Worm (Caenorhabditis elegans) whole organism, L1 larva: ENCODE measurements around the gene C54G7.1.

Experiments
- C16A3.4 ChIP-seq: fragments of 150-350 bp; optimal IDR thresholded peaks from 2 replicates; lab custom pipeline; 2014; ENCODE audit warnings: missing biosample characterization, missing genetic modification characterization
- C34B4.2 ChIP-seq: sonication (generic microtip); optimal IDR thresholded peaks from 2 replicates; lab custom pipeline; 2017; ENCODE audit warnings: mild to moderate bottlenecking, missing genetic modification characterization, missing compliant biosample characterization
- Y116A8C.19 ChIP-seq: sonication (generic microtip); optimal IDR thresholded peaks from 2 replicates; lab custom pipeline; 2016; ENCODE audit warnings: missing compliant biosample characterization, missing genetic modification characterization, borderline replicate concordance
- aha-1 ChIP-seq: fragments of 150-350 bp; optimal IDR thresholded peaks from 2 replicates; lab custom pipeline; 2014; ENCODE audit warnings: missing biosample characterization, missing genetic modification characterization
- alr-1 ChIP-seq: fragments of 200-800 bp; sonication (Bioruptor generic); optimal IDR thresholded peaks from 2 replicates; lab custom pipeline; 2018; ENCODE audit warnings: borderline replicate concordance, mild to moderate bottlenecking, missing genetic modification characterization, missing compliant biosample characterization
- aly-2 ChIP-seq: fragments of 150-350 bp; optimal IDR thresholded peaks from 2 replicates; lab custom pipeline; 2014; ENCODE audit warnings: missing biosample characterization, missing genetic modification characterization
- ceh-82 ChIP-seq, 3 experiments: fragments of 150-350 bp in 1 of 3; sonication (generic microtip) in 2 of 3; optimal IDR thresholded peaks; 2 replicates each; lab custom pipeline; 2014 to 2017; ENCODE audit warnings: missing biosample characterization in 3 of 3, missing genetic modification characterization in 3 of 3
- ceh-88 ChIP-seq: fragments of 200-800 bp; sonication (Bioruptor generic); IDR thresholded peaks from 2 replicates; pipeline ENCODE4 v1.3.6; 2022; ENCODE audit warnings: missing genetic modification characterization, missing compliant biosample characterization
- ces-1 ChIP-seq: fragments of 150-350 bp; optimal IDR thresholded peaks from 2 replicates; lab custom pipeline; 2014; ENCODE audit warnings: missing biosample characterization, missing genetic modification reagents, missing genetic modification characterization
- dsc-1 ChIP-seq: sonication (generic microtip); optimal IDR thresholded peaks from 2 replicates; lab custom pipeline; 2016; ENCODE audit warnings: mild to moderate bottlenecking, missing genetic modification characterization, missing compliant biosample characterization
- efl-1 ChIP-seq, 4 experiments: fragments of 150-350 bp; optimal IDR thresholded peaks in 3 of 4; peaks in 1 of 4; 1 replicate in 1 of 4; 2 replicates in 3 of 4; lab custom pipeline; 2014; ENCODE audit warnings: missing biosample characterization in 2 of 4, missing genetic modification characterization in 2 of 4, missing genetic modification reagents in 2 of 4
- efl-3 ChIP-seq: fragments of 200-800 bp; sonication (Bioruptor generic); optimal IDR thresholded peaks from 2 replicates; lab custom pipeline; 2018; ENCODE audit warnings: mild to moderate bottlenecking, missing genetic modification characterization, missing compliant biosample characterization
- egl-13 ChIP-seq: sonication (generic microtip); optimal IDR thresholded peaks from 2 replicates; lab custom pipeline; 2016; ENCODE audit warnings: missing genotype, missing genetic modification reagents, missing genetic modification characterization, missing compliant biosample characterization
- fkh-10 ChIP-seq: sonication (generic microtip); optimal IDR thresholded peaks from 2 replicates; lab custom pipeline; 2017; ENCODE audit warnings: missing biosample characterization, missing genetic modification reagents, missing genetic modification characterization
- fkh-4 ChIP-seq: sonication (generic microtip); optimal IDR thresholded peaks from 2 replicates; lab custom pipeline; 2016; ENCODE audit warnings: missing compliant biosample characterization, missing genetic modification characterization, borderline replicate concordance
- fkh-8 ChIP-seq: sonication (generic microtip); optimal IDR thresholded peaks from 2 replicates; lab custom pipeline; 2016; ENCODE audit warnings: mild to moderate bottlenecking, missing genetic modification characterization, missing compliant biosample characterization
- fos-1 ChIP-seq: fragments of 150-350 bp; optimal IDR thresholded peaks from 2 replicates; lab custom pipeline; 2014; ENCODE audit warnings: missing biosample characterization, missing genetic modification characterization
- grh-1 ChIP-seq: fragments of 200-800 bp; sonication (Bioruptor generic); IDR thresholded peaks from 2 replicates; pipeline ENCODE4 v1.3.6; 2022; ENCODE audit warnings: missing genetic modification reagents, missing genetic modification characterization, missing compliant biosample characterization
- hlh-4 ChIP-seq: sonication (generic microtip); optimal IDR thresholded peaks from 2 replicates; lab custom pipeline; 2016; ENCODE audit warnings: mild to moderate bottlenecking, missing genetic modification characterization, missing compliant biosample characterization
- hpl-2 ChIP-seq: fragments of 150-350 bp; optimal IDR thresholded peaks from 2 replicates; lab custom pipeline; 2014; ENCODE audit warnings: missing biosample characterization, missing genetic modification reagents, missing genetic modification characterization
- irx-1 ChIP-seq: sonication (generic microtip); optimal IDR thresholded peaks from 2 replicates; lab custom pipeline; 2016; ENCODE audit warnings: missing genetic modification characterization, missing compliant biosample characterization
- jun-1 ChIP-seq: fragments of 150-350 bp; optimal IDR thresholded peaks from 2 replicates; lab custom pipeline; 2014; ENCODE audit warnings: missing biosample characterization, missing genetic modification reagents, missing genetic modification characterization
- lin-14 ChIP-seq: fragments of 200-800 bp; sonication (Bioruptor generic); optimal IDR thresholded peaks from 2 replicates; lab custom pipeline; 2018; ENCODE audit warnings: mild to moderate bottlenecking, missing genetic modification characterization, moderate library complexity, missing compliant biosample characterization
- lin-35 ChIP-seq, 2 experiments: fragments of 150-350 bp; optimal IDR thresholded peaks; 2 replicates each; lab custom pipeline; 2014; ENCODE audit warnings: missing biosample characterization in 2 of 2, missing genetic modification characterization in 2 of 2, missing genetic modification reagents in 2 of 2
- lsy-2 ChIP-seq, 2 experiments: fragments of 150-350 bp; optimal IDR thresholded peaks; 2 replicates each; lab custom pipeline; 2014; ENCODE audit warnings: missing biosample characterization in 2 of 2, missing genetic modification characterization in 2 of 2
- mef-2 ChIP-seq: fragments of 150-350 bp; optimal IDR thresholded peaks from 2 replicates; lab custom pipeline; 2014; ENCODE audit warnings: missing biosample characterization, missing genetic modification characterization
- nhr-12 ChIP-seq: sonication (generic microtip); optimal IDR thresholded peaks from 2 replicates; lab custom pipeline; 2017; ENCODE audit warnings: missing biosample characterization, missing genetic modification characterization
- nhr-20 ChIP-seq: sonication (generic microtip); optimal IDR thresholded peaks from 2 replicates; lab custom pipeline; 2016; ENCODE audit warnings: mild to moderate bottlenecking, missing genetic modification characterization, missing compliant biosample characterization
- nhr-237 ChIP-seq: fragments of 150-350 bp; optimal IDR thresholded peaks from 2 replicates; lab custom pipeline; 2014; ENCODE audit warnings: missing biosample characterization, missing genetic modification characterization
- nhr-76 ChIP-seq: sonication (generic microtip); optimal IDR thresholded peaks from 2 replicates; lab custom pipeline; 2017; ENCODE audit warnings: missing biosample characterization, missing genetic modification characterization
- nhr-77 ChIP-seq: fragments of 150-350 bp; optimal IDR thresholded peaks from 2 replicates; lab custom pipeline; 2014; ENCODE audit warnings: missing biosample characterization, missing genetic modification characterization
- nhr-84 ChIP-seq: sonication (generic microtip); optimal IDR thresholded peaks from 2 replicates; lab custom pipeline; 2017; ENCODE audit warnings: missing biosample characterization, missing genetic modification characterization
- nhr-90 ChIP-seq: sonication (generic microtip); optimal IDR thresholded peaks from 2 replicates; lab custom pipeline; 2016; ENCODE audit warnings: mild to moderate bottlenecking, missing genetic modification characterization, missing compliant biosample characterization; ENCODE audit not compliant: poor library complexity
- rnt-1 ChIP-seq: sonication (generic microtip); optimal IDR thresholded peaks from 2 replicates; lab custom pipeline; 2016; ENCODE audit warnings: mild to moderate bottlenecking, missing genetic modification characterization, moderate library complexity, missing compliant biosample characterization
- skn-1 ChIP-seq: fragments of 150-350 bp; optimal IDR thresholded peaks from 2 replicates; lab custom pipeline; 2014; ENCODE audit warnings: missing biosample characterization, missing genetic modification characterization
- snpc-4 ChIP-seq: fragments of 150-350 bp; optimal IDR thresholded peaks from 2 replicates; lab custom pipeline; 2014; ENCODE audit warnings: missing biosample characterization, missing genetic modification characterization
- snu-23 ChIP-seq: sonication (generic microtip); optimal IDR thresholded peaks from 2 replicates; lab custom pipeline; 2016; ENCODE audit warnings: missing genetic modification characterization, missing compliant biosample characterization
- sox-4 ChIP-seq: sonication (generic microtip); optimal IDR thresholded peaks from 2 replicates; lab custom pipeline; 2016; ENCODE audit warnings: missing genetic modification characterization, missing compliant biosample characterization
- sup-37 ChIP-seq: fragments of 200-800 bp; sonication (Bioruptor generic); optimal IDR thresholded peaks from 2 replicates; lab custom pipeline; 2018; ENCODE audit warnings: mild to moderate bottlenecking, missing genetic modification characterization, missing compliant biosample characterization
- swsn-7 ChIP-seq: sonication (generic microtip); optimal IDR thresholded peaks from 2 replicates; lab custom pipeline; 2016; ENCODE audit warnings: missing genetic modification characterization, missing compliant biosample characterization
- tlp-1 ChIP-seq: fragments of 150-350 bp; optimal IDR thresholded peaks from 2 replicates; lab custom pipeline; 2014; ENCODE audit warnings: missing biosample characterization, missing genetic modification characterization
- unc-130 ChIP-seq: fragments of 150-350 bp; optimal IDR thresholded peaks from 2 replicates; lab custom pipeline; 2017; ENCODE audit warnings: missing biosample characterization, missing genetic modification characterization, inconsistent platforms
- unc-62 ChIP-seq: fragments of 150-350 bp; optimal IDR thresholded peaks from 2 replicates; lab custom pipeline; 2014; ENCODE audit warnings: missing biosample characterization, missing genetic modification reagents, missing genetic modification characterization
- vab-15 ChIP-seq: sonication (generic microtip); optimal IDR thresholded peaks from 2 replicates; lab custom pipeline; 2017; ENCODE audit warnings: missing genotype, mild to moderate bottlenecking, missing genetic modification characterization, missing compliant biosample characterization
- xbp-1 ChIP-seq: sonication (generic microtip); optimal IDR thresholded peaks from 2 replicates; lab custom pipeline; 2016; ENCODE audit warnings: missing genetic modification characterization, missing compliant biosample characterization
- zip-4 ChIP-seq: fragments of 200-800 bp; sonication (Bioruptor generic); optimal IDR thresholded peaks from 2 replicates; lab custom pipeline; 2018; ENCODE audit warnings: mild to moderate bottlenecking, missing genetic modification characterization, moderate library complexity, missing compliant biosample characterization

The C54G7.1 gene

DNA sequence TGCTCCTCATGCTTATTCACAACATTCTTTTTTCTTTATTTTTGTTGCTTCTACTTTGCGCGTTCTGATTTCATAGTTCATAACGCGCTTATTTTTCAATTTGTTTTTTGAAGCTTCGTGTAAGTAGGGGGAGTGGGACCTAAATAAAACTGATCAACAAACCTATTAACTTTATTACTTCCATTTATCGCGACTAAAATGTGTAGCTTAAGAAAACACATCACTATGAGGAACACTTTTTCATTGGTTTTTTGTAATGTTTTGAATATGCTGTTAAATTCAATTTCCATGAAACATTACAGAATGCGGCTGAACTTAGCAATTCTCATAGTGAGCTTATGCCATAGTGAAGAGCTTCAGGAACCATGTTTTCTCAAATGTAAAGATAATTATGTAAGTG is at the start of gene C54G7.1:
C54G7.1 (plus strand) TSS at position 301 of the 400 bp plus-strand sequence.
- TF ChIP-seq nhr-77 (tag; lab: Kevin White, UChicago) (no peak), nhr-90 (tag; lab: Kevin White, UChicago) (no peak), efl-1 (optimal IDR thresholded peaks at IDR 0.05; lab: Kevin White, UChicago) (no peak), efl-1 (GFP tag; optimal IDR thresholded peaks at IDR 0.05 in 1 of 2; lab: Kevin White, UChicago) (no peak), lsy-2 (tag; optimal IDR thresholded peaks at IDR 0.05; lab: Kevin White, UChicago) (no peak), lin-35 (GFP tag; optimal IDR thresholded peaks at IDR 0.05; lab: Kevin White, UChicago) (no peak), skn-1 (tag; lab: Kevin White, UChicago) (no peak), aly-2 (tag; lab: Kevin White, UChicago) (no peak), dsc-1 (no peak), snu-23 (GFP tag; lab: Kevin White, UChicago) (no peak), ces-1 (no peak), jun-1 (no peak), hpl-2 (GFP tag; lab: Kevin White, UChicago) (no peak), aha-1 (tag; lab: Kevin White, UChicago) (no peak), zip-4 (GFP tag; lab: Kevin White, UChicago) (no peak), sox-4 (tag; lab: Kevin White, UChicago) (no peak)

DNA sequence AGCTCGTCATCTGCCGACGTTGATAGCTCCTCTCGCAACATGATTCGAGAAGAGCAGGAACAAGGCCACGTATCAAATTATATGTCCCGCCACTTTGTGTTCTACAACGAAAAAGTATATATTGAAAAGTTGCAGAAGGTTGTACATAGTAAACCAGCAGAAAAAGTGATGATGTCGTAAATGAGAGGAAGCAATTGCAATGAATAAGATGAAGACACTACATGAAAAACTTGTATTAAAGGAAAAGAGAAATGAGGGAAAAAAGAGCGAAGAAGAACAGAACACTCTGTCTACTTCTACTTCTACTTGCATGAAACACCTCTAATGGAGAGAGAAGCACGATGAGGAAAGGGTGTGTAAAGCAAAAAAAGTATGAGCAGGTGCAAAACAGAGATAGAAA is 38.6 kb upstream of the C54G7.1 start, which contains the start of gene T23F2.2:
T23F2.2 (minus strand) TSS at position 101 of the 400 bp plus-strand sequence.
- TF ChIP-seq C34B4.2 (no peak), lin-14 (peak; percentile 26)

DNA sequence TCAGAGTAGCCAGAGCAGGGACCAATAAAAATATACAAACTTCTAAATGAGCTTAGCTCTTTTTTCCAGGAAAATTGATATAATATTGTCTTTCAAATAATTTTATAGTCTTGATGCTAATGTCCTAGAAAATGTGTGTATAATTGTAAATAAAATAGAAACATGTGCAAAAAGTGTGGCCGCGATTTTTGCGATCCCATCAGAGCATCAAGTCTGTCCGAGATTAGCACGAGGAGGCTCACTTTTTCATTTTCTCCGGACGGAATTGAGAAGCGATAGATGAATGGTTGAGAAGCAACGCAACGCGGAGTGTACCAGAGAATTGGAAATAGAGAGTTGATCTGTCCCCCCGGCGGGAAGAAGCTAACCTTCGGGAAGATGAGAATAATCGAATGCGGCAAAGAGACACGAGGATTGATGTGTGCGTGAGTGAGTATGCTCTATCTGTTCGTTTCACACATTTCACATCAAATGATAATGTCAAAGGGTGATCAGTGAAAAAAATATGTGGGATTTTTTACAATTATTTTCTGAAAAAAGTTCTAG is 37.2 kb upstream of the C54G7.1 start:
- TF ChIP-seq nhr-76 (tag; lab: Kevin White, UChicago): no peak
- TF ChIP-seq xbp-1 (tag; lab: Kevin White, UChicago): no peak
- no peak for TF ChIP-seq efl-3 (GFP tag; lab: Kevin White, UChicago)
- TF ChIP-seq nhr-237 (tag; lab: Kevin White, UChicago): no peak
- TF ChIP-seq nhr-84: no peak
- no peak for TF ChIP-seq fos-1 (tag; lab: Kevin White, UChicago)
- TF ChIP-seq egl-13: no peak
- TF ChIP-seq lin-35 (GFP tag; optimal IDR thresholded peaks at IDR 0.05; lab: Kevin White, UChicago): no peak
- no peak for TF ChIP-seq swsn-7 (tag; lab: Kevin White, UChicago)
- TF ChIP-seq jun-1: no peak
- TF ChIP-seq lsy-2 (tag; optimal IDR thresholded peaks at IDR 0.05; lab: Kevin White, UChicago): no peak
- no peak for TF ChIP-seq fkh-10 (GFP tag; lab: Kevin White, UChicago)
- TF ChIP-seq aly-2 (tag; lab: Kevin White, UChicago): no peak
- TF ChIP-seq alr-1 (tag; lab: Kevin White, UChicago): no peak
- no peak for TF ChIP-seq nhr-20
- no peak for TF ChIP-seq zip-4 (GFP tag; lab: Kevin White, UChicago)
- TF ChIP-seq grh-1 (GFP tag; lab: Robert Waterston, UW): no peak
- peak; percentile 92 for TF ChIP-seq dsc-1
- TF ChIP-seq ces-1: no peak
- no peak for TF ChIP-seq fkh-8 (tag; lab: Kevin White, UChicago)
- no peak for TF ChIP-seq nhr-12 (tag; lab: Kevin White, UChicago)
- TF ChIP-seq sup-37: no peak
- TF ChIP-seq snpc-4: no peak
- TF ChIP-seq C34B4.2: no peak
- TF ChIP-seq ceh-88: no peak
- no peak for TF ChIP-seq hlh-4 (tag; lab: Kevin White, UChicago)
- peak; percentile 36 for TF ChIP-seq fkh-4
- no peak for TF ChIP-seq irx-1
- TF ChIP-seq unc-130 (tag; lab: Kevin White, UChicago): no peak
- peak; percentile 46 for TF ChIP-seq lin-14
- peak; percentile 18 for TF ChIP-seq snu-23 (GFP tag; lab: Kevin White, UChicago)
- no peak for TF ChIP-seq nhr-90 (tag; lab: Kevin White, UChicago)
- no peak for TF ChIP-seq vab-15
- TF ChIP-seq rnt-1 (tag; lab: Kevin White, UChicago): peak; percentile 34
- no peak for TF ChIP-seq ceh-82 (tag; optimal IDR thresholded peaks at IDR 0.05; lab: Kevin White, UChicago)
- no peak for TF ChIP-seq tlp-1
- no peak for TF ChIP-seq unc-62 (GFP tag; lab: Kevin White, UChicago)
- no peak for TF ChIP-seq skn-1 (tag; lab: Kevin White, UChicago)
- no peak for TF ChIP-seq Y116A8C.19 (tag; lab: Kevin White, UChicago)
- TF ChIP-seq mef-2 (tag; lab: Kevin White, UChicago): no peak
- TF ChIP-seq C16A3.4 (tag; lab: Kevin White, UChicago): no peak
- TF ChIP-seq hpl-2 (GFP tag; lab: Kevin White, UChicago): no peak
